Fruit fly (Drosophila melanogaster): ENCODE results near the gene mura.

The mura gene

DNA sequence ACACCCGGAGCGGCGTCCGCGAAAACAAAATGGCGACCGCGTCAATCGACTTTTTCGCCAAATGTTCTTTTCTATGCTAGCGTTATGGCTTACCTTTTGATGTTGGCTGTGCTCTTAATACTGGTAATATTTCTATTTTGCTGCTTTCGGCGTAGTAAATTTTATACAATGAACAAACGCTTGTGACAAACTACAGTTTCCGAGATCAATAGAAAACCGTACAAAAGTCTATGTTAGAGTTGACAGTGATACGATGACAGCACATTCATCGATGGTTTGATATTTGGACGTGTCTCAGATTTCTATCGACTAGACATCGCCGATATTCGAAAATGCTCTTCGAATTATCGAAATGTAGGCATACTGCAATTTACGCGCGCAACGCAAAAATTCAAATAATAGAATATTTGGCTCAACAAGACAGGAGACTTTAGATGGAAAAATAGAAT is 41.5 kb downstream of the mura start, which contains the start of gene rump (continued):
- TF ChIP-seq CG6765 (GFP tag; optimal IDR thresholded peaks at IDR 0.05) (no peak), GATAe (GFP tag; conservative IDR thresholded peaks at IDR 0.05) (no peak), ham (GFP tag; IDR thresholded peaks at IDR 0.05) (no peak), CG3847 (GFP tag; IDR thresholded peaks at IDR 0.05) (no peak), Vsx1 (GFP tag; optimal IDR thresholded peaks at IDR 0.05) (no peak), unpg (GFP tag; optimal IDR thresholded peaks at IDR 0.05) (no peak), luna (GFP tag; optimal IDR thresholded peaks at IDR 0.05) (no peak), CG8478 (optimal IDR thresholded peaks at IDR 0.05) (no peak), Ptx1 (GFP tag; IDR thresholded peaks at IDR 0.05) (no peak), yki (optimal IDR thresholded peaks at IDR 0.05) (no peak), CG17568 (GFP tag; optimal IDR thresholded peaks at IDR 0.05) (peak; percentile 3), sna (GFP tag; IDR thresholded peaks at IDR 0.05; ENCODE audit: partially characterized antibody) (no peak), en (GFP tag; optimal IDR thresholded peaks at IDR 0.05) (no peak), Hr3 (GFP tag; optimal IDR thresholded peaks at IDR 0.05) (no peak), dmrt11E (tag; optimal IDR thresholded peaks at IDR 0.05) (no peak), CG13287 (GFP tag; IDR thresholded peaks at IDR 0.05; ENCODE audit: partially characterized antibody) (no peak), ap (GFP tag; IDR thresholded peaks at IDR 0.05) (no peak), CG6654 (GFP tag; optimal IDR thresholded peaks at IDR 0.05) (no peak), al (GFP tag; IDR thresholded peaks at IDR 0.05) (no peak), gfzf (GFP tag; optimal IDR thresholded peaks at IDR 0.05) (peak; percentile 49), dan (GFP tag; IDR thresholded peaks at IDR 0.05) (no peak), CG2120 (GFP tag; optimal IDR thresholded peaks at IDR 0.05) (peak; percentile 33), CG14965 (GFP tag; optimal IDR thresholded peaks at IDR 0.05; ENCODE audit: borderline replicate concordance) (no peak), trh (GFP tag; optimal IDR thresholded peaks at IDR 0.05) (no peak), jigr1 (GFP tag; IDR thresholded peaks at IDR 0.05) (no peak), dimm (GFP tag; IDR thresholded peaks at IDR 0.05) (no peak), br (optimal IDR thresholded peaks at IDR 0.05) (no peak), pzg (GFP tag; optimal IDR thresholded peaks at IDR 0.05) (peak; percentile 95), dmrt99B (tag; optimal IDR thresholded peaks at IDR 0.05) (no peak), CG30020 (tag; optimal IDR thresholded peaks at IDR 0.05) (peak; percentile 40), rib (GFP tag; IDR thresholded peaks at IDR 0.05) (no peak), CG17612 (GFP tag; IDR thresholded peaks at IDR 0.05) (no peak), CG15479 (GFP tag; optimal IDR thresholded peaks at IDR 0.05) (peak; percentile 2), gcm (GFP tag; optimal IDR thresholded peaks at IDR 0.05) (no peak), CG2889 (GFP tag; IDR thresholded peaks at IDR 0.05) (no peak), CG1647 (GFP tag; optimal IDR thresholded peaks at IDR 0.05) (no peak), CG10979 (tag; optimal IDR thresholded peaks at IDR 0.05) (no peak), schlank (tag; optimal IDR thresholded peaks at IDR 0.05) (no peak), Max (GFP tag; optimal IDR thresholded peaks at IDR 0.05) (no peak), zf30C (GFP tag; optimal IDR thresholded peaks at IDR 0.05) (no peak), CG12104 (GFP tag; optimal IDR thresholded peaks at IDR 0.05) (no peak), Nf-YB (GFP tag; optimal IDR thresholded peaks at IDR 0.05) (no peak), CG2678 (tag; optimal IDR thresholded peaks at IDR 0.05) (no peak), Nf-YA (GFP tag; IDR thresholded peaks at IDR 0.05) (no peak), E2f2 (GFP tag; IDR thresholded peaks at IDR 0.05) (no peak), slbo (GFP tag; IDR thresholded peaks at IDR 0.05) (no peak), Atf-2 (GFP tag; optimal IDR thresholded peaks at IDR 0.05) (no peak), CG1233 (GFP tag; optimal IDR thresholded peaks at IDR 0.05) (no peak), Dip2 (GFP tag; IDR thresholded peaks at IDR 0.05) (no peak), Aef1 (GFP tag; IDR thresholded peaks at IDR 0.05) (no peak), bowl (GFP tag; IDR thresholded peaks at IDR 0.05) (no peak), CTCF (GFP tag; optimal IDR thresholded peaks at IDR 0.05) (no peak), cato (GFP tag; optimal IDR thresholded peaks at IDR 0.05; ENCODE audit: borderline replicate concordance) (no peak), fd96Cb (tag; optimal IDR thresholded peaks at IDR 0.05) (no peak)
